Worm (Caenorhabditis elegans) whole organism, young adult: ENCODE results near the gene sup-35.
A peak's percentile ranks its signal among the peaks of the same experiment; 100 is the strongest.

Experiments
- D2030.7 ChIP-seq: fragments of 200-800 bp; sonication (Bioruptor generic); IDR thresholded peaks from 2 replicates; pipeline ENCODE4 v1.3.6; 2022; ENCODE audit warnings: missing genetic modification reagents, missing genetic modification characterization, missing compliant biosample characterization
- ama-1 ChIP-seq, 3 experiments: fragments of 150-350 bp in 1 of 3; sonication (generic microtip) in 2 of 3; optimal IDR thresholded peaks; 2 replicates each; lab custom pipeline; 2014 to 2018; ENCODE audit warnings: missing biosample characterization in 2 of 3, missing genetic modification characterization in 2 of 3, missing genetic modification reagents in 2 of 3
- let-607 ChIP-seq, 2 experiments: fragments of 200-800 bp in 1 of 2; sonication (Bioruptor generic) in 1 of 2; sonication (generic microtip) in 1 of 2; optimal IDR thresholded peaks; 2 replicates each; lab custom pipeline; 2016 to 2018; ENCODE audit warnings: mild to moderate bottlenecking in 2 of 2, missing compliant biosample characterization in 2 of 2, missing genetic modification characterization in 2 of 2, moderate library complexity in 2 of 2, missing genotype in 1 of 2
- lin-54 ChIP-seq: fragments of 200-800 bp; sonication (Bioruptor generic); optimal IDR thresholded peaks from 2 replicates; lab custom pipeline; 2018; ENCODE audit warnings: mild to moderate bottlenecking, missing genetic modification characterization, missing compliant biosample characterization
- nhr-120 ChIP-seq: fragments of 200-800 bp; sonication (Bioruptor generic); IDR thresholded peaks from 2 replicates; pipeline ENCODE4 v1.3.6; 2022; ENCODE audit warnings: missing genetic modification characterization, missing compliant biosample characterization
- pha-4 ChIP-seq: fragments of 150-350 bp; sonication (generic microtip); optimal IDR thresholded peaks from 2 replicates; lab custom pipeline; 2014; ENCODE audit warnings: missing biosample characterization, missing genetic modification reagents, missing genetic modification characterization
- repo-1 ChIP-seq: sonication (generic microtip); optimal IDR thresholded peaks from 2 replicates; lab custom pipeline; 2017; ENCODE audit warnings: mild to moderate bottlenecking, missing genetic modification characterization, missing compliant biosample characterization

DNA sequence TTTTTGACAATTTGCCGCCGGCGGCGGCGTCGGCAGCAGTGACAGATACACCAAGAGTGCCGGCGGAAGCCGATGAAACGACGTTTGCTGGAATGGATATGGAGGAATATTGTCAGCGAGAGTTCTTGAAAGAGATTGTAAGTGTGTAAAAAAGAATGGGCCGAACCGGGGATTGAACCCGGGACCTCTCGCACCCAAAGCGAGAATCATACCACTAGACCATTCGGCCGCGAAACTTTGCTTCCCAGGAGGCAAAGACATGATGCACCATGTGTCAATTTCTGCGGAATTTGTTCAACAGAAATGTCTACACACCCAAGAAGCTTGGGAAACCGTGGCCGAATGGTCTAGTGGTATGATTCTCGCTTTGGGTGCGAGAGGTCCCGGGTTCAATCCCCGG lies 52.3 kb downstream of the sup-35 start:
- TF ChIP-seq D2030.7 (GFP tag; lab: Robert Waterston, UW) (peak; percentile 73), lin-54 (GFP tag; lab: Kevin White, UChicago) (peak; percentile 83), ama-1 (optimal IDR thresholded peaks at IDR 0.05; lab: Kevin White, UChicago) (no peak), ama-1 (GFP tag; optimal IDR thresholded peaks at IDR 0.05; lab: Kevin White, UChicago) (no peak), pha-4 (tag; lab: Kevin White, UChicago) (no peak), nhr-120 (GFP tag; lab: Robert Waterston, UW) (no peak), repo-1 (peak; percentile 78), let-607 (tag; optimal IDR thresholded peaks at IDR 0.05; lab: Kevin White, UChicago) (peak; percentile 17 to 60)
